Worm (Caenorhabditis elegans): ENCODE results near the gene Y81G3A.4.

- TF ChIP-seq tab-1 (GFP tag; IDR thresholded peaks at IDR 0.05): no peak
- no peak for TF ChIP-seq T22C8.4 (GFP tag; IDR thresholded peaks at IDR 0.05)
- TF ChIP-seq flt-1 (GFP tag; IDR thresholded peaks at IDR 0.05): no peak
- no peak for TF ChIP-seq ztf-23 (GFP tag; IDR thresholded peaks at IDR 0.05)
- TF ChIP-seq ref-1 (GFP tag; conservative IDR thresholded peaks at IDR 0.05): no peak
These were observed 5.1 kb downstream of the Y81G3A.4 start for ce11 chrII:13096345-13096744.
